Fruit fly (Drosophila melanogaster) whole organism, embryonic: ENCODE measurements around the gene CG31189.

Experiments used
- Antp ChIP-seq: fragments of 200-800 bp; sonication (Bioruptor generic); optimal IDR thresholded peaks from 3 replicates; lab custom pipeline; 2016; ENCODE audit warnings: missing biosample characterization, missing genetic modification characterization
- Asciz ChIP-seq: fragments of 200-800 bp; sonication (Bioruptor generic); optimal IDR thresholded peaks from 2 replicates; lab custom pipeline; 2017; ENCODE audit warnings: missing biosample characterization, mild to moderate bottlenecking, missing genetic modification characterization, missing genetic modification reagents
- Blimp-1 ChIP-seq: fragments of 200-800 bp; sonication (Bioruptor generic); optimal IDR thresholded peaks from 3 replicates; lab custom pipeline; 2018; ENCODE audit warnings: missing biosample characterization, missing genetic modification characterization, mild to moderate bottlenecking, moderate library complexity, missing genetic modification reagents
- CG12219 ChIP-seq: fragments of 200-800 bp; sonication (Bioruptor generic); optimal IDR thresholded peaks from 3 replicates; lab custom pipeline; 2018; ENCODE audit warnings: missing biosample characterization, mild to moderate bottlenecking, missing genetic modification characterization
- CG12391 ChIP-seq: fragments of 200-800 bp; sonication (Bioruptor generic); optimal IDR thresholded peaks from 3 replicates; lab custom pipeline; 2018; ENCODE audit warnings: missing biosample characterization, mild to moderate bottlenecking, missing genetic modification characterization, moderate library complexity
- CG12942 ChIP-seq: fragments of 200-800 bp; sonication (Bioruptor generic); optimal IDR thresholded peaks from 3 replicates; lab custom pipeline; 2016; ENCODE audit warnings: missing biosample characterization, missing genetic modification characterization
- CG13775 ChIP-seq: fragments of 200-800 bp; sonication (Bioruptor generic); optimal IDR thresholded peaks from 3 replicates; lab custom pipeline; 2017; ENCODE audit warnings: missing biosample characterization, mild to moderate bottlenecking, missing genetic modification characterization
- CG15269 ChIP-seq: fragments of 200-800 bp; sonication (Bioruptor generic); optimal IDR thresholded peaks from 2 replicates; lab custom pipeline; 2018; ENCODE audit warnings: missing biosample characterization, mild to moderate bottlenecking, missing genetic modification characterization, moderate library complexity
- CG1603 ChIP-seq: fragments of 200-800 bp; sonication (Bioruptor generic); optimal IDR thresholded peaks from 2 replicates; lab custom pipeline; 2019; ENCODE audit warnings: missing biosample characterization, mild to moderate bottlenecking, missing genetic modification characterization, moderate library complexity
- CG16779 ChIP-seq: fragments of 200-800 bp; sonication (Bioruptor generic); IDR thresholded peaks from 2 replicates; pipeline ENCODE4 v1.3.6; 2022; ENCODE audit warnings: missing biosample characterization, missing genetic modification characterization
- CG17385 ChIP-seq: fragments of 200-800 bp; sonication (Bioruptor generic); optimal IDR thresholded peaks from 3 replicates; lab custom pipeline; 2018; ENCODE audit warnings: missing biosample characterization, mild to moderate bottlenecking, missing genetic modification characterization
- CG2120 ChIP-seq: fragments of 200-800 bp; sonication (Bioruptor generic); optimal IDR thresholded peaks from 3 replicates; lab custom pipeline; 2016; ENCODE audit warnings: missing biosample characterization, missing genetic modification characterization
- CG2202 ChIP-seq: fragments of 200-800 bp; sonication (Bioruptor generic); optimal IDR thresholded peaks from 2 replicates; lab custom pipeline; 2018; ENCODE audit warnings: missing biosample characterization, mild to moderate bottlenecking, missing genetic modification characterization
- CG30403 ChIP-seq: fragments of 200-800 bp; sonication (Bioruptor generic); optimal IDR thresholded peaks from 3 replicates; lab custom pipeline; 2016; ENCODE audit warnings: missing biosample characterization, missing genetic modification characterization
- CG7928 ChIP-seq: fragments of 200-800 bp; sonication (Bioruptor generic); optimal IDR thresholded peaks from 2 replicates; lab custom pipeline; 2017; ENCODE audit warnings: missing biosample characterization, mild to moderate bottlenecking, missing genetic modification characterization
- CG8388 ChIP-seq: fragments of 200-800 bp; sonication (Bioruptor generic); optimal IDR thresholded peaks from 2 replicates; lab custom pipeline; 2019; ENCODE audit warnings: missing biosample characterization, mild to moderate bottlenecking, missing genetic modification characterization, moderate library complexity
- D ChIP-seq, 2 experiments: fragments of 200-800 bp in 1 of 2; fragments of >200 bp in 1 of 2; sonication (Bioruptor generic) in 1 of 2; optimal IDR thresholded peaks; 2 replicates in 1 of 2; 3 replicates in 1 of 2; lab custom pipeline; 2017; ENCODE audit warnings: mild to moderate bottlenecking in 1 of 2, missing biosample characterization in 1 of 2, missing genetic modification characterization in 1 of 2, missing genetic modification reagents in 1 of 2
- Dad ChIP-seq: fragments of 200-800 bp; sonication (Bioruptor generic); optimal IDR thresholded peaks from 3 replicates; lab custom pipeline; 2016; ENCODE audit warnings: missing biosample characterization, missing genetic modification characterization
- Hr3 ChIP-seq: fragments of 200-800 bp; sonication (Bioruptor generic); optimal IDR thresholded peaks from 3 replicates; lab custom pipeline; 2016; ENCODE audit warnings: missing biosample characterization, missing genetic modification characterization
- Hr51 ChIP-seq, 2 experiments: fragments of 200-800 bp; sonication (Bioruptor generic); optimal IDR thresholded peaks; 2 replicates in 1 of 2; 3 replicates in 1 of 2; lab custom pipeline; 2016 to 2018; ENCODE audit warnings: missing biosample characterization in 2 of 2, missing genetic modification characterization in 2 of 2, mild to moderate bottlenecking in 1 of 2, moderate library complexity in 1 of 2
- Hr78 ChIP-seq, 2 experiments: fragments of 200-800 bp in 1 of 2; fragments of >200 bp in 1 of 2; sonication (Bioruptor generic) in 1 of 2; optimal IDR thresholded peaks; 2 replicates each; lab custom pipeline; 2017 to 2019; ENCODE audit warnings: missing biosample characterization in 2 of 2, missing genetic modification characterization in 2 of 2, mild to moderate bottlenecking in 1 of 2, moderate library complexity in 1 of 2
- Hsf ChIP-seq: fragments of 200-800 bp; sonication (Bioruptor generic); optimal IDR thresholded peaks from 3 replicates; lab custom pipeline; 2016; ENCODE audit warnings: missing biosample characterization, missing genetic modification characterization
- MTF-1 ChIP-seq: fragments of 200-800 bp; sonication (Bioruptor generic); optimal IDR thresholded peaks from 2 replicates; lab custom pipeline; 2018; ENCODE audit warnings: missing biosample characterization, mild to moderate bottlenecking, missing genetic modification characterization, borderline replicate concordance
- Mes4 ChIP-seq: fragments of 200-800 bp; sonication (Bioruptor generic); optimal IDR thresholded peaks from 2 replicates; lab custom pipeline; 2016; ENCODE audit warnings: missing biosample characterization, missing genetic modification characterization
- PHDP ChIP-seq: fragments of 200-800 bp; sonication (Bioruptor generic); optimal IDR thresholded peaks from 3 replicates; lab custom pipeline; 2018; ENCODE audit warnings: missing biosample characterization, mild to moderate bottlenecking, missing genetic modification characterization, moderate library complexity
- Scr ChIP-seq: fragments of 200-800 bp; sonication (Bioruptor generic); IDR thresholded peaks from 2 replicates; pipeline ENCODE4 v1.3.6; 2022; ENCODE audit warnings: missing biosample characterization, missing genetic modification characterization; ENCODE audit not compliant: partially characterized antibody
- Sry-δ ChIP-seq: fragments of 200-800 bp; sonication (Bioruptor generic); optimal IDR thresholded peaks from 2 replicates; lab custom pipeline; 2016; ENCODE audit warnings: missing biosample characterization, missing genetic modification characterization
- Trl ChIP-seq, 3 experiments: fragments of >200 bp in 2 of 3; fragments of 200-800 bp in 1 of 3; sonication (Bioruptor generic) in 1 of 3; optimal IDR thresholded peaks; 2 replicates in 1 of 3; 3 replicates in 2 of 3; lab custom pipeline; 2016 to 2017; ENCODE audit warnings: missing biosample characterization in 1 of 3, missing genetic modification characterization in 1 of 3
- Xbp1 ChIP-seq: fragments of 200-800 bp; sonication (Bioruptor generic); optimal IDR thresholded peaks from 3 replicates; lab custom pipeline; 2016; ENCODE audit warnings: missing biosample characterization, mild to moderate bottlenecking, missing genetic modification characterization
- amos ChIP-seq: fragments of 200-800 bp; sonication (Bioruptor generic); IDR thresholded peaks from 2 replicates; pipeline ENCODE4 v1.3.6; 2022; ENCODE audit warnings: missing biosample characterization, missing genetic modification characterization; ENCODE audit not compliant: partially characterized antibody
- bsh ChIP-seq, 2 experiments: fragments of 200-800 bp; sonication (Bioruptor generic); optimal IDR thresholded peaks; 2 replicates each; lab custom pipeline; 2017 to 2018; ENCODE audit warnings: mild to moderate bottlenecking in 2 of 2, missing biosample characterization in 2 of 2, missing genetic modification characterization in 2 of 2, moderate library complexity in 1 of 2
- cato ChIP-seq: fragments of 200-800 bp; sonication (Bioruptor generic); optimal IDR thresholded peaks from 2 replicates; lab custom pipeline; 2016; ENCODE audit warnings: missing biosample characterization, missing genetic modification characterization, borderline replicate concordance
- chif ChIP-seq, 2 experiments: fragments of 200-800 bp; sonication (Bioruptor generic); optimal IDR thresholded peaks; 3 replicates each; lab custom pipeline; 2016; ENCODE audit warnings: missing biosample characterization in 2 of 2, missing genetic modification characterization in 2 of 2
- crol ChIP-seq: fragments of 200-800 bp; sonication (Bioruptor generic); IDR thresholded peaks from 2 replicates; pipeline ENCODE4 v1.3.6; 2022; ENCODE audit warnings: missing biosample characterization, missing genetic modification characterization
- dpn ChIP-seq, 2 experiments: fragments of 200-800 bp; sonication (Bioruptor generic); optimal IDR thresholded peaks; 3 replicates each; lab custom pipeline; 2016; ENCODE audit warnings: missing biosample characterization in 2 of 2, missing genetic modification characterization in 2 of 2
- gem ChIP-seq: fragments of 200-800 bp; sonication (Bioruptor generic); optimal IDR thresholded peaks from 2 replicates; lab custom pipeline; 2019; ENCODE audit warnings: missing biosample characterization, mild to moderate bottlenecking, missing genetic modification characterization, moderate library complexity
- grau ChIP-seq: fragments of 200-800 bp; optimal IDR thresholded peaks from 3 replicates; lab custom pipeline; 2019; ENCODE audit warnings: missing biosample characterization, mild to moderate bottlenecking, missing genetic modification characterization, moderate library complexity
- grn ChIP-seq: fragments of 200-800 bp; sonication (Bioruptor generic); optimal IDR thresholded peaks from 3 replicates; lab custom pipeline; 2017; ENCODE audit warnings: missing biosample characterization, missing genetic modification characterization
- kay ChIP-seq: fragments of 200-800 bp; sonication (Bioruptor generic); optimal IDR thresholded peaks from 2 replicates; lab custom pipeline; 2016; ENCODE audit warnings: missing biosample characterization, missing genetic modification characterization
- kni ChIP-seq: fragments of 200-800 bp; sonication (Bioruptor generic); optimal IDR thresholded peaks from 3 replicates; lab custom pipeline; 2017; ENCODE audit warnings: mild to moderate bottlenecking, missing biosample characterization, missing genetic modification reagents, missing genetic modification characterization
- lab ChIP-seq: fragments of 200-800 bp; sonication (Bioruptor generic); optimal IDR thresholded peaks from 3 replicates; lab custom pipeline; 2017; ENCODE audit warnings: missing biosample characterization, missing genetic modification characterization, mild to moderate bottlenecking, moderate library complexity, missing genetic modification reagents
- scrt ChIP-seq: fragments of 200-800 bp; sonication (Bioruptor generic); optimal IDR thresholded peaks from 2 replicates; lab custom pipeline; 2018; ENCODE audit warnings: missing biosample characterization, mild to moderate bottlenecking, missing genetic modification characterization, moderate library complexity
- so ChIP-seq: fragments of 200-800 bp; sonication (Bioruptor generic); IDR thresholded peaks from 3 replicates; pipeline ENCODE4 v1.3.6; 2022; ENCODE audit warnings: missing biosample characterization, missing genetic modification characterization
- sob ChIP-seq: fragments of 200-800 bp; sonication (Bioruptor generic); IDR thresholded peaks from 2 replicates; pipeline ENCODE4 v1.3.6; 2022; ENCODE audit warnings: missing biosample characterization, missing genetic modification characterization
- twi ChIP-seq: fragments of 200-800 bp; optimal IDR thresholded peaks from 2 replicates; lab custom pipeline; 2019; ENCODE audit warnings: missing biosample characterization, mild to moderate bottlenecking, missing genetic modification characterization, moderate library complexity

The CG31189 gene

DNA sequence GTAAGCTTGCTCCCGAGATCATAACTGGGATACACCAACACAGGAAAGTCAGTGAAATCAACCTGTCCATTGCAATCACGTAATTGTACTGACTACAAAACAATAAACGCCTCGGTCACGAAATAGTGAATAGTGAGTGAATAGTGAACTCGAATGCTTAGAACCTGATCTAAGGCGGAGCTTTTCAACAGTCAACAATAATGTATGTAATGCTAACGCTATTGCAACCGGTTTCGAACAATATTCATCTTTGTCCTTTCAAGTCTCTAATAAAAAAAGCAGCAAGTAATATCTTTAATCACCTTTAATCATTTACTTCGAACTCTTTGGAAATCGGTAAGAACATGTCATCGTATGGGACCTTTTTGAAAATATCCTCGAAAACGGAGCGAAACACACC lies at the start of gene CG31189:
Gene CG31189 (minus strand): TSS at position 101 of the 400 bp plus-strand sequence.
- TF ChIP-seq CG2202 (tag; lab: Kevin White, UChicago), result no peak
- TF ChIP-seq CG13775, result no peak
- TF ChIP-seq Sry-δ (GFP tag; lab: Kevin White, UChicago), result no peak
- no peak for TF ChIP-seq CG12219 (GFP tag; lab: Kevin White, UChicago)
- no peak for TF ChIP-seq Hr78 (GFP tag; optimal IDR thresholded peaks at IDR 0.05; lab: Kevin White, UChicago)

DNA sequence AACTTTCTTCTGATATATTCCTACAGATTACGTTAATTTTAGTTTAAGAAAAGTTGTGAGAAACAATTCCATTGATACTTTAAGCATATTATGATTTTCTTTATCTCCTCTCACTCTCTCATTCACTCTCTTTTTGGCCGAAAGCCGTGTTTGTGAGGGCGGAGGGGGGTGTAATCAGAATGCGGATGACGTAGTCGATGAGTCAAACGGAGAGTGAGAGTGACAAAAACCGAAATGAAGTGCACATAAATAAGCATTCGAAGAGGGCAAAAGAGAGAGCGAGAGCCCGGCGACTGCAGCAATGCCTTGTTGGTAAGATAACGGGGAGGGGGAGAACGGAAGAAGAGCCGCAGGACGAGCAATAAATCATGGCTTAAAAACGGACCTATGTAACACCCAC lies 48.6 kb upstream of the CG31189 start:
- TF ChIP-seq Trl (optimal IDR thresholded peaks at IDR 0.05; lab: Kevin White, UChicago) (peak; percentile 5 to 53), Trl (GFP tag; optimal IDR thresholded peaks at IDR 0.05; lab: Kevin White, UChicago) (no peak), crol (GFP tag; lab: Robert Waterston, UW) (peak; percentile 87), kay (peak; percentile 33), twi (tag; lab: Kevin White, UChicago) (no peak), Blimp-1 (GFP tag; lab: Kevin White, UChicago) (peak; percentile 93), CG1603 (tag; lab: Kevin White, UChicago) (no peak), lab (GFP tag; lab: Kevin White, UChicago) (no peak)

DNA sequence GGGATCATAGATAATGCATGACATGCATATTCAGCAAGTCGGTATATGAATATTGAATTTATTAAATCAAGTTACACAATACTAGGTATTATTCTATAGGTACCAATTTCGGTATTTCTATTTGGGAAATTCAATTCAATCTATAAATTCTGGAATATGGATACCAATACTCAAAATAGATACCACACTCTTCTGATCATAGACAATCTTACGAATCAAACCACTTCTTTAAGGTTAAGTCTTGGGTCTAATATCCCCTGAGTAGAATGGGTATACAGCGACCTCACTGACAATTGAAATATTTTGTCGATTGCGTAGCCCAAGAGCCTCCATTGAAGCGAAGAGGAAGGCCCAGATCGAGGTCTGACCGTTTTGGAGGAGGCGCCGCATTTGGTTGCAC lies 47.2 kb upstream of the CG31189 start:
- TF ChIP-seq CG15269 (tag; lab: Kevin White, UChicago), result peak; percentile 5
- TF ChIP-seq CG7928, result no peak
- peak; percentile 1 for TF ChIP-seq Hr3 (GFP tag; lab: Kevin White, UChicago)
- TF ChIP-seq CG8388 (GFP tag; lab: Kevin White, UChicago), result peak; percentile 0
- no peak for TF ChIP-seq grn
- peak; percentile 20 for TF ChIP-seq Xbp1 (GFP tag; lab: Kevin White, UChicago)
- TF ChIP-seq CG2120, result peak; percentile 18
- no peak for TF ChIP-seq so (GFP tag; lab: Robert Waterston, UW)
- TF ChIP-seq Mes4, result no peak
- TF ChIP-seq Hsf, result peak; percentile 4
- peak; percentile 10 for TF ChIP-seq CG12942 (GFP tag; lab: Kevin White, UChicago)
- no peak for TF ChIP-seq D (optimal IDR thresholded peaks at IDR 0.05; lab: Kevin White, UChicago)
- TF ChIP-seq D (GFP tag; optimal IDR thresholded peaks at IDR 0.05; lab: Kevin White, UChicago), result no peak
- no peak for TF ChIP-seq CG17385 (GFP tag; lab: Kevin White, UChicago)
- peak; percentile 35 for TF ChIP-seq CG1603 (tag; lab: Kevin White, UChicago)
- TF ChIP-seq bsh (GFP tag; optimal IDR thresholded peaks at IDR 0.05; lab: Kevin White, UChicago), result peak in 1 of 2 experiments; percentile 29
- no peak for TF ChIP-seq Scr (GFP tag; lab: Robert Waterston, UW)
- peak; percentile 52 for TF ChIP-seq gem (tag; lab: Kevin White, UChicago)
- peak; percentile 11 for TF ChIP-seq PHDP (tag; lab: Kevin White, UChicago)
- peak in 1 of 2 experiments; percentile 39 for TF ChIP-seq Hr51 (GFP tag; optimal IDR thresholded peaks at IDR 0.05; lab: Kevin White, UChicago)
- TF ChIP-seq Asciz, result no peak
- TF ChIP-seq MTF-1 (GFP tag; lab: Kevin White, UChicago), result no peak
- peak; percentile 11 for TF ChIP-seq CG12391
- TF ChIP-seq amos (GFP tag; lab: Robert Waterston, UW), result no peak
- TF ChIP-seq grau, result peak; percentile 16
- peak; percentile 4 for TF ChIP-seq Antp (GFP tag; lab: Kevin White, UChicago)
- TF ChIP-seq scrt (GFP tag; lab: Kevin White, UChicago), result no peak
- peak in 1 of 2 experiments; percentile 5 for TF ChIP-seq chif (GFP tag; optimal IDR thresholded peaks at IDR 0.05; lab: Kevin White, UChicago)
- TF ChIP-seq CG30403 (GFP tag; lab: Kevin White, UChicago), result peak; percentile 5
- peak; percentile 60 for TF ChIP-seq kni (GFP tag; lab: Kevin White, UChicago)
- peak in 1 of 2 experiments; percentile 29 for TF ChIP-seq dpn (GFP tag; optimal IDR thresholded peaks at IDR 0.05; lab: Kevin White, UChicago)
- no peak for TF ChIP-seq cato (GFP tag; lab: Kevin White, UChicago)
- TF ChIP-seq Dad (GFP tag; lab: Kevin White, UChicago), result no peak
- no peak for TF ChIP-seq sob (GFP tag; lab: Robert Waterston, UW)
- no peak for TF ChIP-seq CG16779
